Fruit fly (Drosophila melanogaster): ENCODE results near the gene CG6800.

The CG6800 gene

DNA sequence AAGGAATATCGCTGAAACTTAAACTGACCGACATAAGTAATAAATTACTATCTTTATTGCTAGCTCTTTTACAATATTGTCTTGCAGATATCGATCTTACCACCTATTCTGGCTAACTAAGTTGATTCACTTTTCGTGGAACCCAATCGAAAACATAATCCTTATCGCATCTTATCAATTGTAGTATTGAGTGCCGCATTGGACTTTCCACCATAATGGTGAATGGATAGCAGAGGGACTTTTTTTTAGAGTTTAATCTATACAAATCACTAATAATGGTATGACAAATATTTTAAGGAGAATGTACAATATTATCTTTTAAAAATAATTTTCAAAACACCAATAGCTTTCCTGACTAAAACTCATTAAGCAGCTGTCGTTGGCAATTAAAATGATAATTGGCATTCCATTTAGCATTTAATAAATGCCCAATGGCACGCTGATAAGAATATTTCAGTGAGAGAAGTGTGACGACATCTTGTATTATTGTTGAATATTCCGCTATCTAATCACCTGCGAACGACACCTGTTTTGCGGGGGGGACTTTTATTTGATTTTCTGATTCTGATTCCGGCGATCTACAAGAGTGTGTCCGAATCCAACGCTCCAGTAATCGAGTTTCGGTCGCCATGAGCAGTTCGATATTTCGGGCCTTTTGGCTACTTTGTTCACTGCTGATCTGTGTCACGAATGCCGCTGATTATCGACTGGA lies 17.6 kb upstream of the CG6800 start, which contains the start of gene CG42335:
Gene CG42335 (plus strand): TSS at position 620 of the 712 bp plus-strand sequence.
- TF ChIP-seq vri (GFP tag; optimal IDR thresholded peaks at IDR 0.05), result peak; percentile 81
- peak; percentile 60 for TF ChIP-seq Eip93F (GFP tag; optimal IDR thresholded peaks at IDR 0.05)
- no peak for TF ChIP-seq Gug (GFP tag; IDR thresholded peaks at IDR 0.05)

DNA sequence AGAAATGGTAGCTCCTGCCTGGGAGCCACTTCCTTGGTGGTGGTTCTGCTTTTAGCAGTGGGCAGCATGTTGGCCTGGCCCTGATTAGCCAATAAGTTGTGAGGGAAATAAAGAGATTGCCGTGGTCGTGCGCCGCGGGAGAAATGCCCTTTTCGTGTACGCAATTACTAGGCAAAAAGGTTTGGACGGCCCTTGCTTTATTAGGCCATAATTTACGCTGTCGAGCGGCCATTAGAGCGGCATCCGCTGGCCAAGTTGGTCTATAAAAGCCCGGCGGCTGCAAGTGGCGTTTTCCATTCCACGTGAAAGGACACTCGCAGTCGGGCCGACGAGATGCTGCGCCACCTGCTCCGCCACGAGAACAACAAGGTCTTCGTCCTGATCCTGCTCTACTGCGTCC lies 6.7 kb upstream of the CG6800 start, which contains the start of gene Burs:
Gene Burs (plus strand): TSS at position 301 of the 400 bp plus-strand sequence.
- TF ChIP-seq CG8119 (GFP tag; IDR thresholded peaks at IDR 0.05), result no peak
- no peak for TF ChIP-seq CG8632 (GFP tag; optimal IDR thresholded peaks at IDR 0.05)
- no peak for TF ChIP-seq Gug (GFP tag; IDR thresholded peaks at IDR 0.05)
- TF ChIP-seq OdsH (GFP tag; optimal IDR thresholded peaks at IDR 0.05), result no peak
- no peak for TF ChIP-seq vri (GFP tag; optimal IDR thresholded peaks at IDR 0.05)
- TF ChIP-seq CG4318 (GFP tag; optimal IDR thresholded peaks at IDR 0.05), result no peak
- TF ChIP-seq CG7368 (GFP tag; optimal IDR thresholded peaks at IDR 0.05), result no peak
- TF ChIP-seq Eip75B (GFP tag; optimal IDR thresholded peaks at IDR 0.05), result no peak
- TF ChIP-seq CG3919 (GFP tag; optimal IDR thresholded peaks at IDR 0.05), result no peak
- TF ChIP-seq Sox15 (GFP tag; optimal IDR thresholded peaks at IDR 0.05), result no peak
- TF ChIP-seq esn (GFP tag; optimal IDR thresholded peaks at IDR 0.05), result no peak

DNA sequence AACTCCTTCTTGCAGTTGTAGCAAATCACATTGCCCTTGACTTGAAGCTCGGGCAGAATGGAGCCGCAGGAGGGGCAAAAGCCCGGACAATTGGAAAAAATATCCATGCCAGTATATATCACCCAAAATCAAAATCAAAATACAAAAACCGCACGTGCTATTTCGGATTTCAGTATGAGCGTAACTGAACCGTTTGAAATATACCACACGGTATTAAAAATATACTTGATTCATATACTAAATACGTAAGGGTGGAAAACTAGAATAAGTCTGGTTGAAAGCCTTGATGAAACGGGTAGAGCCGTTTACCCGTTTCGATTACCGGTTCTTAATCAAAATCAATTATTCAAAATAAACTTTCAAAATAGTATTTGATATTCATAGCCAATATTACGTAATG lies 1.7 kb downstream of the CG6800 start, which contains the start of gene Polr1H:
Gene Polr1H (minus strand): TSS at position 188 of the 400 bp plus-strand sequence.
- no peak for TF ChIP-seq Lpt (GFP tag; optimal IDR thresholded peaks at IDR 0.05)
- TF ChIP-seq CG4318 (GFP tag; optimal IDR thresholded peaks at IDR 0.05), result no peak
- TF ChIP-seq Sox14 (GFP tag; optimal IDR thresholded peaks at IDR 0.05), result no peak
- TF ChIP-seq ss (GFP tag; optimal IDR thresholded peaks at IDR 0.05), result no peak
- TF ChIP-seq CG8632 (GFP tag; optimal IDR thresholded peaks at IDR 0.05), result no peak
- TF ChIP-seq eg (GFP tag; IDR thresholded peaks at IDR 0.05), result no peak
- no peak for TF ChIP-seq CG6163 (GFP tag; IDR thresholded peaks at IDR 0.05)
- no peak for TF ChIP-seq CG6808 (GFP tag; optimal IDR thresholded peaks at IDR 0.05)
- TF ChIP-seq Ets96B (tag; optimal IDR thresholded peaks at IDR 0.05), result no peak
- no peak for TF ChIP-seq CG9139 (GFP tag; optimal IDR thresholded peaks at IDR 0.05)
- TF ChIP-seq vri (GFP tag; optimal IDR thresholded peaks at IDR 0.05), result no peak
- TF ChIP-seq Met (GFP tag; optimal IDR thresholded peaks at IDR 0.05), result no peak
- no peak for TF ChIP-seq Eip93F (GFP tag; optimal IDR thresholded peaks at IDR 0.05)
- TF ChIP-seq CG1621 (tag; optimal IDR thresholded peaks at IDR 0.05), result no peak
- TF ChIP-seq lz (GFP tag; optimal IDR thresholded peaks at IDR 0.05), result no peak
- TF ChIP-seq net (GFP tag; optimal IDR thresholded peaks at IDR 0.05), result no peak

DNA sequence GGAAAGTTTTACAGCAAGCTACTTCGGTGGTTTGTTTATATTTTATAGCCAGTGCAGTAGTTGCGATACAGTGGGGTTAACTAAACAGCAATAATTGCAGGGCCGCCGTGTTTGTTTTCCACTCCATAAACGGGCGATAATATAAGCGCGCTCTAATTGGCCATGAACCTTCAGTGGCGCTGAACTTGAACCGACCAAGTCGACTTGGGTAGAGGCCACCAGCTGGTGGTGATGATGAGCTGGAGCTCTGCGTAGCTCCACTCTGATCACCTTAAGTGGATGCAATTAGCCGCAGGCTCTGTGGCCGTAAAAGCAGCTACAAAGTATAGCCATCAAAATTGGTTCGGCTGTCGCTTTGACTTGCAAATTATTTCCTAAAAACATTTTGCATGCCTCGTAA lies 4.1 kb downstream of the CG6800 start:
- TF ChIP-seq Eip75B (GFP tag; optimal IDR thresholded peaks at IDR 0.05) (no peak), dsx (GFP tag; optimal IDR thresholded peaks at IDR 0.05; ENCODE audit: poor library complexity, severe bottlenecking) (peak; percentile 79)

DNA sequence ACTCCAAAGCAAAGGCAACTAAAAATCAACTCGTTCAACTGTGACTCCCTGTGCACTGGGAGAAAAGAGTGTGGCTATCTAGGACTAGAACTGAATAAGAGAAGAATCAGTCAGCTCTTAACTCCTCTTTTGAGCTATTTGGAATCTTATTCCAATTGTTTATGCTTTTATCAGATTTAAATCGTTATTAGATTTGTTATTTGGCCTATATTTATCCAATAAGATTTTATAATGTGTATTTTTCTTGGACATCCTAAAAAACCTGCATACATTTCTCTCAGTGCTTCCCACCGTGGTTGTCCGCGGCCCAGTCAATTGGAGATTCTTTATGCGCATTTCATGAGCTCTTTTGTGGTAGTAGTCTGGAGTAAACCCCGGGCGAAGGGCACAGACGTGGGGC lies 5.5 kb downstream of the CG6800 start:
- TF ChIP-seq CG6163 (GFP tag; IDR thresholded peaks at IDR 0.05), result peak; percentile 87
- peak; percentile 88 for TF ChIP-seq CG7368 (GFP tag; optimal IDR thresholded peaks at IDR 0.05)
- peak; percentile 89 for TF ChIP-seq CG8632 (GFP tag; optimal IDR thresholded peaks at IDR 0.05)
- TF ChIP-seq dac (GFP tag; optimal IDR thresholded peaks at IDR 0.05), result peak; percentile 38
- peak; percentile 94 for TF ChIP-seq Sox14 (GFP tag; optimal IDR thresholded peaks at IDR 0.05)
- peak; percentile 88 for TF ChIP-seq Sox15 (GFP tag; optimal IDR thresholded peaks at IDR 0.05)
- TF ChIP-seq Sox102F (GFP tag; optimal IDR thresholded peaks at IDR 0.05), result peak; percentile 93
- peak; percentile 80 for TF ChIP-seq CG16779 (tag; optimal IDR thresholded peaks at IDR 0.05)
- TF ChIP-seq CG32006 (GFP tag; optimal IDR thresholded peaks at IDR 0.05), result peak; percentile 88
- TF ChIP-seq Hr38 (GFP tag; optimal IDR thresholded peaks at IDR 0.05), result no peak
- peak; percentile 90 for TF ChIP-seq CG8319 (GFP tag; optimal IDR thresholded peaks at IDR 0.05)
- TF ChIP-seq Met (GFP tag; optimal IDR thresholded peaks at IDR 0.05), result peak; percentile 92
- TF ChIP-seq Eip93F (GFP tag; optimal IDR thresholded peaks at IDR 0.05), result peak; percentile 29
- peak; percentile 79 for TF ChIP-seq fd85E (GFP tag; optimal IDR thresholded peaks at IDR 0.05)
- peak; percentile 94 for TF ChIP-seq CG10669 (GFP tag; optimal IDR thresholded peaks at IDR 0.05)
- peak; percentile 91 for TF ChIP-seq achi (GFP tag; optimal IDR thresholded peaks at IDR 0.05)
- TF ChIP-seq fd59A (GFP tag; optimal IDR thresholded peaks at IDR 0.05), result peak; percentile 93
- TF ChIP-seq CG6276 (GFP tag; optimal IDR thresholded peaks at IDR 0.05), result peak; percentile 74
- TF ChIP-seq acj6 (GFP tag; optimal IDR thresholded peaks at IDR 0.05), result peak; percentile 95
- peak; percentile 90 to 94 for TF ChIP-seq ss (GFP tag; optimal IDR thresholded peaks at IDR 0.05)
- peak; percentile 74 to 85 for TF ChIP-seq salr (GFP tag; optimal IDR thresholded peaks at IDR 0.05)
- TF ChIP-seq Eip78C (GFP tag), result peak; percentile 99
- TF ChIP-seq Hr4 (GFP tag; optimal IDR thresholded peaks at IDR 0.05), result peak; percentile 85
- TF ChIP-seq Eip75B (GFP tag; optimal IDR thresholded peaks at IDR 0.05), result peak; percentile 93
- TF ChIP-seq cyc (GFP tag; optimal IDR thresholded peaks at IDR 0.05), result peak; percentile 92
